Worm (Caenorhabditis elegans): ENCODE measurements around the gene C04G6.2.

C04G6.2 gene

ce11 chrII:5061794-5062368, 31.1 kb upstream of the C04G6.2 start, which contains the start of gene smc-5 (continued):
- TF ChIP-seq attf-3 (GFP tag; conservative IDR thresholded peaks at IDR 0.05) (0 out of 2 replicates have a peak, but pooled peaks have one; percentile 31), bed-1 (GFP tag; IDR thresholded peaks at IDR 0.05) (no peak), hrde-1 (tag; optimal IDR thresholded peaks at IDR 0.05; ENCODE audit: borderline replicate concordance) (no peak), dpff-1 (tag; optimal IDR thresholded peaks at IDR 0.05) (no peak), F49E8.2 (tag; optimal IDR thresholded peaks at IDR 0.05; ENCODE audit: insufficient read depth) (peak; percentile 27), ceh-40 (GFP tag; IDR thresholded peaks at IDR 0.05) (no peak), pha-4 (tag; optimal IDR thresholded peaks at IDR 0.05) (no peak), aptf-2 (GFP tag; conservative IDR thresholded peaks at IDR 0.05) (no peak), snpc-1.3 (tag; optimal IDR thresholded peaks at IDR 0.05; ENCODE audit: insufficient read depth) (peak; percentile 28), lin-26 (GFP tag; IDR thresholded peaks at IDR 0.05) (0 out of 2 replicates have a peak, but pooled peaks have one; percentile 20), Y53G8AR.9 (GFP tag; conservative IDR thresholded peaks at IDR 0.05) (no peak), madf-6 (GFP tag; IDR thresholded peaks at IDR 0.05) (peak; percentile 89), Y67H2A.10 (GFP tag; conservative IDR thresholded peaks at IDR 0.05) (no peak), hmg-1.2 (GFP tag; IDR thresholded peaks at IDR 0.05) (peak; percentile 42; the same call in 1 of the 2 replicates), fkh-3 (tag; optimal IDR thresholded peaks at IDR 0.05) (no peak), tbx-9 (tag; optimal IDR thresholded peaks at IDR 0.05; ENCODE audit: borderline replicate concordance) (no peak), tlf-1 (GFP tag; optimal IDR thresholded peaks at IDR 0.05) (peak; percentile 0), T07F8.4 (tag; optimal IDR thresholded peaks at IDR 0.05) (no peak), F10E7.11 (tag; optimal IDR thresholded peaks at IDR 0.05) (no peak), nhr-179 (tag; optimal IDR thresholded peaks at IDR 0.05) (no peak), akir-1 (GFP tag; optimal IDR thresholded peaks at IDR 0.05) (no peak), snpc-3.4 (tag; optimal IDR thresholded peaks at IDR 0.05) (peak; percentile 66), nfya-2 (GFP tag; IDR thresholded peaks at IDR 0.05) (no peak), F57A8.1 (GFP tag; optimal IDR thresholded peaks at IDR 0.05) (no peak), ceh-91 (GFP tag; IDR thresholded peaks at IDR 0.05) (peak; percentile 80), C17E4.6 (GFP tag; IDR thresholded peaks at IDR 0.05) (no peak), efl-1 (GFP tag; optimal IDR thresholded peaks at IDR 0.05) (peak; percentile 94)

- TF ChIP-seq xnd-1 (tag; optimal IDR thresholded peaks at IDR 0.05): no peak
- TF ChIP-seq efl-1 (GFP tag; optimal IDR thresholded peaks at IDR 0.05): no peak
- TF ChIP-seq lin-26 (GFP tag; IDR thresholded peaks at IDR 0.05): no peak
- TF ChIP-seq B0261.1 (tag; optimal IDR thresholded peaks at IDR 0.05): no peak
- TF ChIP-seq nfya-1 (tag; optimal IDR thresholded peaks at IDR 0.05; ENCODE audit: borderline replicate concordance, insufficient read depth): no peak
- TF ChIP-seq nfya-2 (GFP tag; IDR thresholded peaks at IDR 0.05): no peak
- no peak for TF ChIP-seq him-1 (tag; optimal IDR thresholded peaks at IDR 0.05)
- no peak for TF ChIP-seq chd-7 (tag; optimal IDR thresholded peaks at IDR 0.05)
- TF ChIP-seq ccch-3 (GFP tag; optimal IDR thresholded peaks at IDR 0.05): no peak
- no peak for TF ChIP-seq lin-35 (GFP tag; optimal IDR thresholded peaks at IDR 0.05)
- no peak for TF ChIP-seq zfh-2 (GFP tag; conservative IDR thresholded peaks at IDR 0.05)
- no peak for TF ChIP-seq unc-130 (GFP tag; optimal IDR thresholded peaks at IDR 0.05)
Observed at ce11 chrII:5066967-5067366, 26.1 kb upstream of the C04G6.2 start.

Measured in whole organism, young adult.